Worm (Caenorhabditis elegans): ENCODE measurements around the gene F55E10.2.

F55E10.2 gene

DNA sequence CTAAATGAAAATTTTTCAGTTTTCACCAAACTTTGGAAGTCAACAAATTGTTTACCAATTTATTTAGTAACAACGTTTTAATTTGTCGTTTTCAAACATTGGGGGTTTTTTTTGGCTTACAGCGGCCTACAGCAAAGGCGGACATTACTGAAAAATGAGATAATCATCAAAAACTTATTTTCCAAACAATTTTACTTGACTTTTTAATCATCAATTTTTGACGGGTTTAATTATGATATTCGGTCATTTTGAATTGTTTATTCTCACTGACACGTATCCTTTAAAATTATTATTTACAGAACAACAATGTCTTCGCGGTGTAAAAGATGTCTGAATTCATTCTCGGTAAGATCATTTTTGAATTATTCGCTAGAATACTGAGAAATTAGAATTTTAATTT lies 27.1 kb downstream of the F55E10.2 start, which contains the start of gene F40B5.2:
TSS of gene F40B5.2 (plus strand) at position 301 of the 400 bp plus-strand sequence.
- TF ChIP-seq dpl-1 (GFP tag; optimal IDR thresholded peaks at IDR 0.05) (no peak), tlp-1 (tag; optimal IDR thresholded peaks at IDR 0.05) (no peak), rnt-1 (tag; optimal IDR thresholded peaks at IDR 0.05) (no peak), efl-1 (optimal IDR thresholded peaks at IDR 0.05) (no peak), efl-1 (GFP tag; optimal IDR thresholded peaks at IDR 0.05 in 1 of 2) (no peak), lin-14 (GFP tag; optimal IDR thresholded peaks at IDR 0.05) (no peak), nhr-71 (tag; optimal IDR thresholded peaks at IDR 0.05) (no peak), nhr-84 (tag; optimal IDR thresholded peaks at IDR 0.05) (no peak), mef-2 (tag; optimal IDR thresholded peaks at IDR 0.05) (no peak), swsn-7 (tag; optimal IDR thresholded peaks at IDR 0.05) (no peak), mep-1 (tag; optimal IDR thresholded peaks at IDR 0.05) (no peak), sox-4 (tag; optimal IDR thresholded peaks at IDR 0.05) (no peak), unc-130 (tag; optimal IDR thresholded peaks at IDR 0.05) (no peak), nhr-47 (tag; optimal IDR thresholded peaks at IDR 0.05) (no peak), elt-2 (tag; optimal IDR thresholded peaks at IDR 0.05) (no peak), snpc-4 (tag; optimal IDR thresholded peaks at IDR 0.05) (no peak), ces-1 (GFP tag; optimal IDR thresholded peaks at IDR 0.05) (no peak), nhr-19 (GFP tag; conservative IDR thresholded peaks at IDR 0.05) (no peak), egl-27 (tag; optimal IDR thresholded peaks at IDR 0.05) (no peak), lsy-2 (tag; optimal IDR thresholded peaks at IDR 0.05) (no peak), ceh-88 (GFP tag; IDR thresholded peaks at IDR 0.05) (no peak)

DNA sequence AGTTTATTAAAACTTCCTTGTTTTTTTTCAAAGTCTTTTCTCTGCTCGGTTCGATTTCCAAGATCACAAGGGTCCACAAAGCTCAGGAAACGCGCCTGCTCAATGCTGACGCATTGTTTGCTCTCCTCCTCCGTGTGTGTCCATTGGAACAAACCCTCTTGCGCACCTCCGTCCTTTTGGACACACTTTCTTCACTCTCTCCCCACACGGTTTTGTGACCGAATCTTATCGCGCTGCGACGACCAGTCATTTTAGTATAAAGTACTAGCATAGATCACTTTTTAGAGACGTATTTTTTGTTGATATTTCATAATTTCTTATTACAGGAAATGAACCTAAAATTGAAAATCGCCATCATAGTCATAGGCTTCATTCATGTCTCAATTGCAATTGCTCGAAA lies 27.7 kb downstream of the F55E10.2 start:
- TF ChIP-seq dpl-1 (GFP tag; optimal IDR thresholded peaks at IDR 0.05) (peak; percentile 59 to 73 (median 62)), vab-15 (tag; optimal IDR thresholded peaks at IDR 0.05) (no peak), lin-35 (GFP tag; optimal IDR thresholded peaks at IDR 0.05) (peak; percentile 68 to 80), unc-62 (GFP tag; optimal IDR thresholded peaks at IDR 0.05) (no peak), egl-13 (tag; optimal IDR thresholded peaks at IDR 0.05) (peak; percentile 54), nhr-77 (tag; optimal IDR thresholded peaks at IDR 0.05) (peak; percentile 69), ets-5 (GFP tag; IDR thresholded peaks at IDR 0.05) (no peak), fkh-8 (tag; optimal IDR thresholded peaks at IDR 0.05) (peak; percentile 80), lin-13 (GFP tag; optimal IDR thresholded peaks at IDR 0.05) (peak; percentile 73), nhr-19 (GFP tag; conservative IDR thresholded peaks at IDR 0.05) (peak; percentile 85), unc-86 (tag; optimal IDR thresholded peaks at IDR 0.05) (peak; percentile 73), lin-15B (tag; optimal IDR thresholded peaks at IDR 0.05) (peak; percentile 44), tlp-1 (tag; optimal IDR thresholded peaks at IDR 0.05) (no peak), lin-14 (GFP tag; optimal IDR thresholded peaks at IDR 0.05) (peak; percentile 93), ceh-8 (GFP tag; optimal IDR thresholded peaks at IDR 0.05) (peak; percentile 4), zip-4 (GFP tag; optimal IDR thresholded peaks at IDR 0.05) (peak; percentile 16), hlh-4 (tag; optimal IDR thresholded peaks at IDR 0.05) (no peak), xbp-1 (tag; optimal IDR thresholded peaks at IDR 0.05) (peak; percentile 76), pax-3 (tag; optimal IDR thresholded peaks at IDR 0.05) (peak; percentile 21), Y116A8C.19 (tag; optimal IDR thresholded peaks at IDR 0.05; ENCODE audit: borderline replicate concordance) (no peak), swsn-7 (tag; optimal IDR thresholded peaks at IDR 0.05) (peak; percentile 83), rnt-1 (tag; optimal IDR thresholded peaks at IDR 0.05) (peak; percentile 86), unc-30 (tag; optimal IDR thresholded peaks at IDR 0.05) (no peak), fkh-10 (GFP tag; optimal IDR thresholded peaks at IDR 0.05) (peak; percentile 60), nhr-85 (tag) (peak; percentile 90), mep-1 (tag; optimal IDR thresholded peaks at IDR 0.05) (peak; percentile 78), elt-2 (tag; optimal IDR thresholded peaks at IDR 0.05) (peak; percentile 39), ceh-90 (tag; optimal IDR thresholded peaks at IDR 0.05) (no peak), efl-1 (optimal IDR thresholded peaks at IDR 0.05) (peak; percentile 61 to 68), efl-1 (GFP tag; optimal IDR thresholded peaks at IDR 0.05 in 1 of 2) (peak; percentile 58 to 97), egl-27 (tag; optimal IDR thresholded peaks at IDR 0.05) (no peak), skn-1 (tag; optimal IDR thresholded peaks at IDR 0.05) (peak; percentile 13), jun-1 (tag; optimal IDR thresholded peaks at IDR 0.05) (peak; percentile 67), C16A3.4 (tag; optimal IDR thresholded peaks at IDR 0.05) (peak; percentile 77), nhr-237 (tag; optimal IDR thresholded peaks at IDR 0.05) (peak; percentile 14), blmp-1 (tag; optimal IDR thresholded peaks at IDR 0.05) (peak; percentile 75), irx-1 (tag; optimal IDR thresholded peaks at IDR 0.05) (peak; percentile 71), isw-1 (GFP tag; IDR thresholded peaks at IDR 0.05) (peak; percentile 44; the same call in 1 of the 2 replicates), unc-130 (tag; optimal IDR thresholded peaks at IDR 0.05) (peak; percentile 33), tbx-2 (tag; optimal IDR thresholded peaks at IDR 0.05) (peak; percentile 89), nhr-28 (tag; optimal IDR thresholded peaks at IDR 0.05) (no peak), ces-1 (GFP tag; optimal IDR thresholded peaks at IDR 0.05) (no peak)

All from whole organism, L1 larva.